Worm (Caenorhabditis elegans) whole organism, L2 larva: ENCODE data around the gene Y39G8B.9.

Experiments
- aly-2 ChIP-seq: fragments of 150-350 bp; optimal IDR thresholded peaks from 2 replicates; lab custom pipeline; 2014; ENCODE audit warnings: missing biosample characterization, missing genetic modification characterization
- ama-1 ChIP-seq: fragments of 150-350 bp; optimal IDR thresholded peaks from 2 replicates; lab custom pipeline; 2018; ENCODE audit warnings: inconsistent platforms
- elt-3 ChIP-seq: sonication (generic microtip); optimal IDR thresholded peaks from 2 replicates; lab custom pipeline; 2017; ENCODE audit warnings: missing biosample characterization, missing genetic modification characterization
- fos-1 ChIP-seq: fragments of 150-350 bp; optimal IDR thresholded peaks from 2 replicates; lab custom pipeline; 2014; ENCODE audit warnings: missing biosample characterization, missing genetic modification characterization
- lsy-2 ChIP-seq, 2 experiments: fragments of 150-350 bp in 1 of 2; sonication (generic microtip) in 1 of 2; optimal IDR thresholded peaks; 2 replicates each; lab custom pipeline; 2014 to 2017; ENCODE audit warnings: missing biosample characterization in 2 of 2, missing genetic modification characterization in 2 of 2
- nhr-10 ChIP-seq: sonication (generic microtip); optimal IDR thresholded peaks from 2 replicates; lab custom pipeline; 2017; ENCODE audit warnings: missing biosample characterization, missing genetic modification characterization
- nhr-11 ChIP-seq: fragments of 150-350 bp; optimal IDR thresholded peaks from 2 replicates; lab custom pipeline; 2014; ENCODE audit warnings: missing biosample characterization, missing genetic modification characterization
- nhr-237 ChIP-seq: fragments of 150-350 bp; optimal IDR thresholded peaks from 2 replicates; lab custom pipeline; 2014; ENCODE audit warnings: missing biosample characterization, missing genetic modification characterization
- nhr-77 ChIP-seq: fragments of 150-350 bp; optimal IDR thresholded peaks from 2 replicates; lab custom pipeline; 2014; ENCODE audit warnings: missing biosample characterization, missing genetic modification characterization
- sma-9 ChIP-seq, 2 experiments: fragments of 150-350 bp in 1 of 2; sonication (generic microtip) in 1 of 2; optimal IDR thresholded peaks; 2 replicates each; lab custom pipeline; 2014 to 2016; ENCODE audit warnings: missing genetic modification characterization in 2 of 2, mild to moderate bottlenecking in 1 of 2, missing biosample characterization in 1 of 2, missing compliant biosample characterization in 1 of 2, missing genetic modification reagents in 1 of 2, moderate library complexity in 1 of 2
- snpc-4 ChIP-seq: fragments of 150-350 bp; optimal IDR thresholded peaks from 2 replicates; lab custom pipeline; 2014; ENCODE audit warnings: missing biosample characterization, missing genetic modification characterization
- unc-39 ChIP-seq: fragments of 150-350 bp; optimal IDR thresholded peaks from 2 replicates; lab custom pipeline; 2014; ENCODE audit warnings: missing biosample characterization, missing genetic modification characterization
- unc-62 ChIP-seq: fragments of 150-350 bp; optimal IDR thresholded peaks from 2 replicates; lab custom pipeline; 2014; ENCODE audit warnings: missing biosample characterization, missing genetic modification reagents, missing genetic modification characterization
- ztf-4 ChIP-seq: fragments of 150-350 bp; optimal IDR thresholded peaks from 2 replicates; lab custom pipeline; 2014; ENCODE audit warnings: missing biosample characterization, missing genetic modification characterization

DNA sequence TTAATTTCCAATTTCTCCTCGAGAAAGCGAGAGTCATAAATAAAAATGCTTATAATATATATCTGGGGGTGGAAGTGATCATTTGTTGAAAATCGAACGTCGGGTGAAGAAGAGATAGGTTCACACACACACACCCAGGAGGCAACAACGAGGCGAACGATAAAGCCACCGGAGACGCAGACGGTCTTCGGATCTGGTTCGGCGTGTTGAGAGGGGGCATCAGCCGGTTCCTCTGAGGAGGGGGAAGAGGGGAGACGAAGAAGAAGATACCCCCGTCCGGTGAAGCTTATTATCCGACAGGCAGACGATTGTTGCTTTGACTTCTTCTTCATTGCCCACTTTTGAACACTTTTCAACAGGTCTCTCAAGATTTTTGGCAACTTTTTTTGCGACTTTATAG lies 23.6 kb downstream of the Y39G8B.9 start:
- no peak for TF ChIP-seq sma-9 (GFP tag; optimal IDR thresholded peaks at IDR 0.05; lab: Kevin White, UChicago)
- TF ChIP-seq sma-9 (tag; optimal IDR thresholded peaks at IDR 0.05; lab: Kevin White, UChicago), result no peak
- no peak for TF ChIP-seq fos-1 (tag; lab: Kevin White, UChicago)
- TF ChIP-seq unc-62, result no peak
- no peak for TF ChIP-seq ama-1 (lab: Kevin White, UChicago)
- TF ChIP-seq ztf-4, result no peak
- TF ChIP-seq nhr-10 (tag; lab: Kevin White, UChicago), result no peak
- no peak for TF ChIP-seq lsy-2 (tag; optimal IDR thresholded peaks at IDR 0.05; lab: Kevin White, UChicago)
- no peak for TF ChIP-seq elt-3
- TF ChIP-seq nhr-11, result no peak
- no peak for TF ChIP-seq nhr-237 (tag; lab: Kevin White, UChicago)
- no peak for TF ChIP-seq unc-39 (tag; lab: Kevin White, UChicago)
- TF ChIP-seq snpc-4 (tag; lab: Kevin White, UChicago), result no peak
- no peak for TF ChIP-seq nhr-77 (tag; lab: Kevin White, UChicago)
- TF ChIP-seq aly-2 (tag; lab: Kevin White, UChicago), result no peak
